Fruit fly (Drosophila melanogaster) whole organism, embryonic: ENCODE measurements around the gene Cp36.

Source experiments
- Awh ChIP-seq: fragments of 200-800 bp; sonication (Bioruptor generic); IDR thresholded peaks from 2 replicates; pipeline ENCODE4, ENCODE4 v1.3.6; 2022; ENCODE audit warnings: missing biosample characterization, missing genetic modification characterization
- CG1024 ChIP-seq: fragments of 200-800 bp; sonication (Bioruptor generic); IDR thresholded peaks from 2 replicates; pipeline ENCODE4 v1.3.6; 2022; ENCODE audit warnings: missing biosample characterization, missing genetic modification characterization
- CG11504 ChIP-seq: fragments of 200-800 bp; sonication (Bioruptor generic); optimal IDR thresholded peaks from 3 replicates; lab custom pipeline; 2019; ENCODE audit warnings: missing biosample characterization, mild to moderate bottlenecking, missing genetic modification characterization, moderate library complexity
- CG14441 ChIP-seq: fragments of 200-800 bp; sonication (Bioruptor generic); IDR thresholded peaks from 2 replicates; pipeline ENCODE4 v1.3.6; 2022; ENCODE audit warnings: missing biosample characterization, missing genetic modification characterization
- CG14860 ChIP-seq: fragments of 200-800 bp; sonication (Bioruptor generic); IDR thresholded peaks from 3 replicates; pipeline ENCODE4 v1.3.6; 2022; ENCODE audit warnings: missing biosample characterization, missing genetic modification characterization; ENCODE audit not compliant: partially characterized antibody
- CG15479 ChIP-seq: fragments of 200-800 bp; sonication (Bioruptor generic); optimal IDR thresholded peaks from 3 replicates; lab custom pipeline; 2019; ENCODE audit warnings: missing biosample characterization, mild to moderate bottlenecking, missing genetic modification characterization, moderate library complexity
- CG30431 ChIP-seq: fragments of 200-800 bp; sonication (Bioruptor generic); optimal IDR thresholded peaks from 2 replicates; lab custom pipeline; 2017; ENCODE audit warnings: missing biosample characterization, missing genetic modification characterization
- CG4730 ChIP-seq: fragments of 200-800 bp; sonication (Bioruptor generic); IDR thresholded peaks from 2 replicates; pipeline ENCODE4 v1.3.6; 2022; ENCODE audit warnings: missing biosample characterization, missing genetic modification characterization
- CG7357 ChIP-seq: fragments of 200-800 bp; sonication (Bioruptor generic); IDR thresholded peaks from 3 replicates; pipeline ENCODE4 v1.3.6; 2022; ENCODE audit warnings: missing biosample characterization, missing genetic modification characterization
- CG8281 ChIP-seq: fragments of 200-800 bp; sonication (Bioruptor generic); optimal IDR thresholded peaks from 2 replicates; lab custom pipeline; 2018; ENCODE audit warnings: missing biosample characterization, mild to moderate bottlenecking, missing genetic modification characterization, moderate library complexity
- CG9876 ChIP-seq: fragments of 200-800 bp; sonication (Bioruptor generic); optimal IDR thresholded peaks from 2 replicates; lab custom pipeline; 2016; ENCODE audit warnings: missing biosample characterization, missing genetic modification characterization
- CTCF ChIP-seq: fragments of 200-800 bp; sonication (Bioruptor generic); optimal IDR thresholded peaks from 2 replicates; lab custom pipeline; 2017; ENCODE audit warnings: missing biosample characterization, mild to moderate bottlenecking, missing genetic modification characterization, moderate library complexity
- Deaf1 ChIP-seq: fragments of 200-800 bp; optimal IDR thresholded peaks from 3 replicates; lab custom pipeline; 2019; ENCODE audit warnings: missing biosample characterization, mild to moderate bottlenecking, missing genetic modification characterization, moderate library complexity
- Dp ChIP-seq: fragments of 200-800 bp; sonication (Bioruptor generic); optimal IDR thresholded peaks from 2 replicates; lab custom pipeline; 2018; ENCODE audit warnings: missing biosample characterization, mild to moderate bottlenecking, missing genetic modification characterization, moderate library complexity
- Gug ChIP-seq: fragments of 200-800 bp; sonication (Bioruptor generic); IDR thresholded peaks from 4 replicates; pipeline ENCODE4 v1.3.6; 2022; ENCODE audit warnings: missing biosample characterization, missing genetic modification characterization
- HLH4C ChIP-seq: fragments of 200-800 bp; sonication (Bioruptor generic); IDR thresholded peaks from 3 replicates; pipeline ENCODE4 v1.3.6; 2022; ENCODE audit warnings: missing biosample characterization, missing genetic modification characterization; ENCODE audit not compliant: partially characterized antibody
- Pdp1 ChIP-seq, 2 experiments: fragments of 200-800 bp; sonication (Bioruptor generic); optimal IDR thresholded peaks; 3 replicates each; lab custom pipeline; 2016; ENCODE audit warnings: missing biosample characterization in 2 of 2, missing genetic modification characterization in 2 of 2, mild to moderate bottlenecking in 1 of 2, moderate library complexity in 1 of 2
- Usf ChIP-seq: fragments of 200-800 bp; sonication (Bioruptor generic); optimal IDR thresholded peaks from 2 replicates; lab custom pipeline; 2017; ENCODE audit warnings: missing genotype, missing biosample characterization, missing genetic modification characterization
- ac ChIP-seq: fragments of 200-800 bp; sonication (Bioruptor generic); optimal IDR thresholded peaks from 3 replicates; lab custom pipeline; 2017; ENCODE audit warnings: missing biosample characterization, mild to moderate bottlenecking, missing genetic modification characterization
- cas ChIP-seq: fragments of 200-800 bp; sonication (Bioruptor generic); IDR thresholded peaks from 2 replicates; pipeline ENCODE4 v1.3.6; 2022; ENCODE audit warnings: missing biosample characterization, missing genetic modification characterization
- ci ChIP-seq: fragments of 200-800 bp; sonication (Bioruptor generic); IDR thresholded peaks from 3 replicates; pipeline ENCODE4 v1.3.6; 2022; ENCODE audit warnings: missing biosample characterization, missing genetic modification characterization
- corto ChIP-seq: fragments of 200-800 bp; sonication (Bioruptor generic); optimal IDR thresholded peaks from 2 replicates; lab custom pipeline; 2016; ENCODE audit warnings: missing biosample characterization, mild to moderate bottlenecking, missing genetic modification characterization, moderate library complexity
- eve ChIP-seq, 2 experiments: fragments of >200 bp; optimal IDR thresholded peaks; 2 replicates each; lab custom pipeline; 2017; ENCODE audit warnings: missing biosample characterization in 2 of 2, missing genetic modification characterization in 2 of 2
- gro ChIP-seq: fragments of 200-800 bp; sonication (Bioruptor generic); optimal IDR thresholded peaks from 2 replicates; lab custom pipeline; 2016; ENCODE audit warnings: missing biosample characterization, missing genetic modification characterization
- hb ChIP-seq: fragments of 200-800 bp; sonication (Bioruptor generic); IDR thresholded peaks from 3 replicates; pipeline ENCODE4 v1.3.6; 2022; ENCODE audit warnings: missing biosample characterization, missing genetic modification characterization; ENCODE audit not compliant: partially characterized antibody
- inv ChIP-seq: fragments of 200-800 bp; sonication (Bioruptor generic); IDR thresholded peaks from 2 replicates; pipeline ENCODE4 v1.3.6; 2022; ENCODE audit warnings: missing biosample characterization, missing genetic modification characterization; ENCODE audit not compliant: partially characterized antibody
- lmd ChIP-seq: fragments of 200-800 bp; sonication (Bioruptor generic); IDR thresholded peaks from 2 replicates; pipeline ENCODE4 v1.3.6; 2022; ENCODE audit warnings: missing biosample characterization, missing genetic modification characterization
- nau ChIP-seq: fragments of 200-800 bp; sonication (Bioruptor generic); optimal IDR thresholded peaks from 3 replicates; lab custom pipeline; 2017; ENCODE audit warnings: missing biosample characterization, mild to moderate bottlenecking, missing genetic modification characterization, missing genetic modification reagents
- nmo ChIP-seq: fragments of 200-800 bp; sonication (Bioruptor generic); optimal IDR thresholded peaks from 2 replicates; lab custom pipeline; 2018; ENCODE audit warnings: missing biosample characterization, mild to moderate bottlenecking, missing genetic modification characterization, moderate library complexity
- sens ChIP-seq: fragments of 200-800 bp; sonication (Bioruptor generic); peaks from one replicate; lab custom pipeline; 2016; ENCODE audit warnings: missing biosample characterization, missing genetic modification characterization
- seq ChIP-seq: fragments of 200-800 bp; sonication (Bioruptor generic); IDR thresholded peaks from 2 replicates; pipeline ENCODE4 v1.3.6; 2022; ENCODE audit warnings: missing biosample characterization, missing genetic modification characterization
- sim ChIP-seq: fragments of 200-800 bp; sonication (Bioruptor generic); IDR thresholded peaks from 2 replicates; pipeline ENCODE4 v1.3.6; 2022; ENCODE audit warnings: missing biosample characterization, missing genetic modification characterization
- sug ChIP-seq: fragments of 200-800 bp; optimal IDR thresholded peaks from 2 replicates; lab custom pipeline; 2019; ENCODE audit warnings: missing biosample characterization, mild to moderate bottlenecking, missing genetic modification characterization, moderate library complexity
- zfh1 ChIP-seq: fragments of 200-800 bp; sonication (Bioruptor generic); IDR thresholded peaks from 3 replicates; pipeline ENCODE4 v1.3.6; 2022; ENCODE audit warnings: missing biosample characterization, missing genetic modification characterization

The Cp36 gene

dm6 chrX:8464378-8465036 is 14.6 kb upstream of the Cp36 start, which contains the start of gene Sptr (continued):
- TF ChIP-seq inv (GFP tag; lab: Robert Waterston, UW) (no peak), CG9876 (no peak), corto (GFP tag; lab: Kevin White, UChicago) (peak; percentile 90), CG1024 (GFP tag; lab: Robert Waterston, UW) (peak; percentile 69)

dm6 chrX:8466729-8467215 is 12.3 kb upstream of the Cp36 start:
- TF ChIP-seq seq (GFP tag; lab: Robert Waterston, UW) (no peak), cas (GFP tag; lab: Robert Waterston, UW) (no peak), CTCF (no peak), Usf (GFP tag; lab: Kevin White, UChicago) (no peak), Awh (GFP tag; lab: Robert Waterston, UW) (no peak), hb (GFP tag; lab: Robert Waterston, UW) (no peak), HLH4C (no peak), eve (GFP tag; optimal IDR thresholded peaks at IDR 0.05; lab: Kevin White, UChicago) (no peak), sens (peak; percentile 4), CG14441 (GFP tag; lab: Robert Waterston, UW) (no peak), Deaf1 (tag; lab: Kevin White, UChicago) (no peak), gro (GFP tag; lab: Kevin White, UChicago) (no peak), Dp (GFP tag; lab: Kevin White, UChicago) (no peak), nau (GFP tag; lab: Kevin White, UChicago) (no peak), CG4730 (GFP tag; lab: Robert Waterston, UW) (no peak), lmd (GFP tag; lab: Robert Waterston, UW) (no peak), CG8281 (tag; lab: Kevin White, UChicago) (peak; percentile 20), CG7357 (no peak), CG15479 (no peak), CG11504 (tag; lab: Kevin White, UChicago) (peak; percentile 91)

dm6 chrX:8468962-8469459 is 10.1 kb upstream of the Cp36 start, which contains the start of gene CG12116:
Gene CG12116 (minus strand): TSS chrX:8469012.
- TF ChIP-seq sug (tag; lab: Kevin White, UChicago) (peak; percentile 25), CG14860 (no peak), Pdp1 (GFP tag; optimal IDR thresholded peaks at IDR 0.05; lab: Kevin White, UChicago) (peak in 1 of 2 experiments; percentile 24)

dm6 chrX:8469606-8470005 is 9.5 kb upstream of the Cp36 start:
- TF ChIP-seq zfh1 (GFP tag; lab: Robert Waterston, UW) (no peak), nmo (no peak), Pdp1 (GFP tag; optimal IDR thresholded peaks at IDR 0.05; lab: Kevin White, UChicago) (peak in 1 of 2 experiments; percentile 68)

- TF ChIP-seq CG30431 (GFP tag; lab: Kevin White, UChicago) (no peak), sim (no peak), ac (GFP tag; lab: Kevin White, UChicago) (no peak), Gug (GFP tag; lab: Robert Waterston, UW) (no peak), ci (GFP tag; lab: Robert Waterston, UW) (no peak)
Measured at dm6 chrX:8470588-8470987, 8.5 kb upstream of the Cp36 start, which contains the start of gene Cp7Fa. Gene Cp7Fa (plus strand): TSS chrX:8470888.
